Fruit fly (Drosophila melanogaster) whole organism, prepupa: ENCODE results near the gene Meltrin.

Experiments
- CG10631 ChIP-seq: fragments of 200-800 bp; sonication (Bioruptor generic); optimal IDR thresholded peaks from 2 replicates; lab custom pipeline; 2016; ENCODE audit warnings: missing biosample characterization, missing genetic modification characterization
- CG10669 ChIP-seq: fragments of 200-800 bp; sonication (Bioruptor generic); optimal IDR thresholded peaks from 3 replicates; lab custom pipeline; 2018; ENCODE audit warnings: missing biosample characterization, mild to moderate bottlenecking, missing genetic modification characterization, moderate library complexity
- CG11902 ChIP-seq: fragments of 200-800 bp; sonication (Bioruptor generic); optimal IDR thresholded peaks from 3 replicates; lab custom pipeline; 2016; ENCODE audit warnings: missing biosample characterization, missing genetic modification characterization
- CG31627 ChIP-seq: fragments of 200-800 bp; sonication (Bioruptor generic); optimal IDR thresholded peaks from 3 replicates; lab custom pipeline; 2016; ENCODE audit warnings: missing biosample characterization, missing genetic modification characterization
- CG7368 ChIP-seq: fragments of 200-800 bp; sonication (Bioruptor generic); optimal IDR thresholded peaks from 3 replicates; lab custom pipeline; 2016; ENCODE audit warnings: missing biosample characterization, missing genetic modification characterization
- Ets96B ChIP-seq: fragments of 200-800 bp; optimal IDR thresholded peaks from 2 replicates; lab custom pipeline; 2019; ENCODE audit warnings: missing biosample characterization, mild to moderate bottlenecking, missing genetic modification characterization, moderate library complexity
- Hr4 ChIP-seq: fragments of 200-800 bp; sonication (Bioruptor generic); optimal IDR thresholded peaks from 3 replicates; lab custom pipeline; 2016; ENCODE audit warnings: missing biosample characterization, missing genetic modification characterization
- Lpt ChIP-seq: fragments of 200-800 bp; sonication (Bioruptor generic); optimal IDR thresholded peaks from 3 replicates; lab custom pipeline; 2016; ENCODE audit warnings: missing biosample characterization, missing genetic modification characterization

DNA sequence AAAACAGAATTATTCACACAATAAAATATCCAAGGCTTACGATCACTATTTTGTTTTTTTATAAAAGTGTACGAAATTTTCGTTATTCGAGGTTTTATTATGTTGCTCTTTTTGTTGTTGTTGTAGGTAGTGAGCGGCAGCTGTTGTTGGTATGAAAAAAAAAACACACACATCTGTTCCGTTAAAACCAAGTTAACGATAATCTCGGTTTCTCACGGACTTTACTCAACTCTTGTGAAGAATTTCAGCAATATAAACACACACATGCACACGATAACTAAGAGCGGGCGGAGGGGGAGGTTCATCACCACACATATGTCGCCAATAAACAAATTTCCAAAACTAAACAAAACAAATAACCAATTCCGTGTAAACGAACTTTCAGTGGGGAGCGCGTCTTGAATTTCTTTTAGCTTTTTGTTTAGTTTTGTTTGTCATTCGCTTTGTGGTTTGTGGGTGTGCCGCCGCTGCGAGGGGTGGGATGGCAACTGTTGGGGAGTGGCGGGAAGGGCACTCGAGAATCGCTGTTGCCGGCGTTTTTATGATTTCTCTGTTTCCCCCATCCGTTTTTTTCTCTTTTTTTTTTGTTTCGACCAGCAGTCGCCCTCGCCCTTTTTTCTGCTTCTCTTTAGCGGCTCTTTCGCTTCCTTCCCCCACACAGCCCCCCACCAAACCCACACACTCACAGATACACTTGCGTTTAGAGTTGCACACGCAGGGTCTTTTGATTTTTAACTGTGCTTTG lies 42.7 kb downstream of the Meltrin start:
- TF ChIP-seq Lpt (GFP tag; lab: Kevin White, UChicago) (no peak), CG10631 (GFP tag; lab: Kevin White, UChicago) (no peak), Hr4 (no peak), CG31627 (GFP tag; lab: Kevin White, UChicago) (no peak), CG7368 (GFP tag; lab: Kevin White, UChicago) (no peak), Ets96B (tag; lab: Kevin White, UChicago) (no peak), CG11902 (GFP tag; lab: Kevin White, UChicago) (no peak), CG10669 (GFP tag; lab: Kevin White, UChicago) (no peak)
